Fruit fly (Drosophila melanogaster) whole organism, wandering third instar larva: Measurements from ENCODE around the gene CG1896.

Experiments used
- Abd-B ChIP-seq: fragments of >200 bp; optimal IDR thresholded peaks from 2 replicates; lab custom pipeline; 2017; ENCODE audit warnings: missing biosample characterization, missing genetic modification characterization
- CG9705 ChIP-seq: fragments of 200-800 bp; sonication (Bioruptor generic); optimal IDR thresholded peaks from 2 replicates; lab custom pipeline; 2018; ENCODE audit warnings: missing biosample characterization, mild to moderate bottlenecking, missing genetic modification characterization
- CrebA ChIP-seq: fragments of 200-800 bp; sonication (Bioruptor generic); optimal IDR thresholded peaks from 2 replicates; lab custom pipeline; 2016; ENCODE audit warnings: missing biosample characterization, mild to moderate bottlenecking, missing genetic modification characterization, borderline replicate concordance
- Dfd ChIP-seq: fragments of >200 bp; optimal IDR thresholded peaks from 2 replicates; lab custom pipeline; 2017; ENCODE audit warnings: missing biosample characterization, missing genetic modification characterization
- Dif ChIP-seq: fragments of 200-275, 200-300 bp; sonication (Bioruptor generic); optimal IDR thresholded peaks from 2 replicates; lab custom pipeline; 2018; ENCODE audit warnings: missing biosample characterization, missing genetic modification characterization; ENCODE audit not compliant: partially characterized antibody
- Hnf4 ChIP-seq: fragments of 200-800 bp; sonication (Bioruptor generic); optimal IDR thresholded peaks from 2 replicates; lab custom pipeline; 2016; ENCODE audit warnings: missing biosample characterization, mild to moderate bottlenecking, missing genetic modification characterization
- Hr78 ChIP-seq: fragments of >200 bp; optimal IDR thresholded peaks from 2 replicates; lab custom pipeline; 2017; ENCODE audit warnings: missing biosample characterization, missing genetic modification characterization
- Hr83 ChIP-seq: fragments of 200-300 bp; sonication (Bioruptor generic); optimal IDR thresholded peaks from 2 replicates; lab custom pipeline; 2016; ENCODE audit warnings: missing biosample characterization, mild to moderate bottlenecking, missing genetic modification characterization, moderate library complexity; ENCODE audit not compliant: poor library complexity, severe bottlenecking
- Mio ChIP-seq: sonication (Bioruptor generic); optimal IDR thresholded peaks from 2 replicates; lab custom pipeline; 2016; ENCODE audit warnings: missing biosample characterization, missing genetic modification characterization
- Myc ChIP-seq: fragments of >200 bp; optimal IDR thresholded peaks from 2 replicates; lab custom pipeline; 2017
- OdsH ChIP-seq: fragments of 200-800 bp; sonication (Bioruptor generic); optimal IDR thresholded peaks from 2 replicates; lab custom pipeline; 2016; ENCODE audit warnings: missing biosample characterization, mild to moderate bottlenecking, missing genetic modification characterization
- Rel ChIP-seq, 2 experiments: fragments of 200-800 bp; sonication (Bioruptor generic) in 1 of 2; optimal IDR thresholded peaks; 2 replicates in 1 of 2; 3 replicates in 1 of 2; lab custom pipeline; 2016 to 2019; ENCODE audit warnings: mild to moderate bottlenecking in 2 of 2, missing biosample characterization in 2 of 2, missing genetic modification characterization in 2 of 2, moderate library complexity in 1 of 2
- Sp1 ChIP-seq: fragments of 200-800 bp; sonication (Bioruptor generic); optimal IDR thresholded peaks from 3 replicates; lab custom pipeline; 2019; ENCODE audit warnings: missing biosample characterization, mild to moderate bottlenecking, missing genetic modification characterization, moderate library complexity
- Vsx2 ChIP-seq: fragments of 200-300, 225-300 bp; sonication (Bioruptor generic); optimal IDR thresholded peaks from 2 replicates; lab custom pipeline; 2018; ENCODE audit warnings: missing biosample characterization, missing genetic modification characterization; ENCODE audit not compliant: partially characterized antibody
- br ChIP-seq: fragments of 200-800 bp; sonication (Bioruptor generic); optimal IDR thresholded peaks from 2 replicates; lab custom pipeline; 2016; ENCODE audit warnings: missing biosample characterization, missing genetic modification characterization
- dl ChIP-seq, 2 experiments: fragments of 175-275, 200-275 bp in 1 of 2; fragments of 200-275 bp in 1 of 2; sonication (Bioruptor generic); optimal IDR thresholded peaks; lab custom pipeline; 2018; ENCODE audit warnings: mild to moderate bottlenecking in 2 of 2, missing biosample characterization in 2 of 2, missing genetic modification characterization in 2 of 2, moderate library complexity in 2 of 2; ENCODE audit not compliant: partially characterized antibody in 2 of 2, insufficient read depth in 1 of 2
- dmrt93B ChIP-seq: fragments of 200-800 bp; sonication (Bioruptor generic); optimal IDR thresholded peaks from 2 replicates; lab custom pipeline; 2018; ENCODE audit warnings: missing biosample characterization, mild to moderate bottlenecking, missing genetic modification characterization
- dsf ChIP-seq: sonication (Bioruptor generic); optimal IDR thresholded peaks from 2 replicates; lab custom pipeline; 2016; ENCODE audit warnings: missing biosample characterization, missing genetic modification characterization, borderline replicate concordance
- ey ChIP-seq: fragments of 200-800 bp; sonication (Bioruptor generic); optimal IDR thresholded peaks from 2 replicates; lab custom pipeline; 2016; ENCODE audit warnings: missing biosample characterization, missing genetic modification characterization
- foxo ChIP-seq, 2 experiments: fragments of 200-800 bp; sonication (Bioruptor generic); optimal IDR thresholded peaks; 2 replicates in 1 of 2; 3 replicates in 1 of 2; lab custom pipeline; 2016 to 2017; ENCODE audit warnings: missing biosample characterization in 2 of 2, missing genetic modification characterization in 2 of 2
- fru ChIP-seq: fragments of 200-800 bp; sonication (Bioruptor generic); optimal IDR thresholded peaks from 3 replicates; lab custom pipeline; 2016; ENCODE audit warnings: missing biosample characterization, mild to moderate bottlenecking, missing genetic modification characterization
- h ChIP-seq: fragments of 200-800 bp; sonication (Bioruptor generic); optimal IDR thresholded peaks from 3 replicates; lab custom pipeline; 2016; ENCODE audit warnings: missing biosample characterization, mild to moderate bottlenecking, missing genetic modification characterization
- jim ChIP-seq: fragments of 175-275, 200-325 bp; sonication (Bioruptor generic); optimal IDR thresholded peaks from 2 replicates; lab custom pipeline; 2016; ENCODE audit warnings: missing biosample characterization, mild to moderate bottlenecking, missing genetic modification characterization
- lola ChIP-seq: fragments of >200 bp; optimal IDR thresholded peaks from 2 replicates; lab custom pipeline; 2017; ENCODE audit warnings: missing biosample characterization, missing genetic modification characterization
- pan ChIP-seq: fragments of >200 bp; optimal IDR thresholded peaks from 2 replicates; lab custom pipeline; 2017
- psq ChIP-seq: fragments of 200-800 bp; sonication (Bioruptor generic); optimal IDR thresholded peaks from 3 replicates; lab custom pipeline; 2017; ENCODE audit warnings: missing biosample characterization, mild to moderate bottlenecking, missing genetic modification characterization, moderate library complexity
- rgr ChIP-seq: fragments of 200-800 bp; sonication (Bioruptor generic); optimal IDR thresholded peaks from 3 replicates; lab custom pipeline; 2016; ENCODE audit warnings: missing biosample characterization, mild to moderate bottlenecking, missing genetic modification characterization
- sv ChIP-seq: fragments of 200-800 bp; sonication (Bioruptor generic); optimal IDR thresholded peaks from 3 replicates; lab custom pipeline; 2016; ENCODE audit warnings: missing biosample characterization, missing genetic modification characterization
- woc ChIP-seq: sonication (Bioruptor generic); optimal IDR thresholded peaks from 2 replicates; lab custom pipeline; 2016; ENCODE audit warnings: missing biosample characterization, mild to moderate bottlenecking, missing genetic modification characterization

The CG1896 gene

dm6 chr3R:31721466-31721865 is 22.6 kb upstream of the CG1896 start:
- no peak for TF ChIP-seq Hr78 (GFP tag; lab: Kevin White, UChicago)
- no peak for TF ChIP-seq Vsx2 (GFP tag; lab: Kevin White, UChicago)
- TF ChIP-seq Mio: no peak
- TF ChIP-seq ey (GFP tag; lab: Kevin White, UChicago): no peak
- no peak for TF ChIP-seq jim (GFP tag; lab: Kevin White, UChicago)
- TF ChIP-seq dl (GFP tag; optimal IDR thresholded peaks at IDR 0.05; lab: Kevin White, UChicago; ENCODE audit: insufficient read depth in 1 of 2, partially characterized antibody in 2 of 2): no peak
- no peak for TF ChIP-seq pan (lab: Kevin White, UChicago)

dm6 chr3R:31721958-31722357 is 22.1 kb upstream of the CG1896 start:
- peak; percentile 0 for TF ChIP-seq Hr83
- TF ChIP-seq sv (GFP tag; lab: Kevin White, UChicago): no peak
- TF ChIP-seq Dif: peak; percentile 14
- peak in 1 of 2 experiments; percentile 20 for TF ChIP-seq dl (GFP tag; optimal IDR thresholded peaks at IDR 0.05; lab: Kevin White, UChicago; ENCODE audit: insufficient read depth in 1 of 2, partially characterized antibody in 2 of 2)

- TF ChIP-seq Myc (no peak), Dfd (GFP tag; lab: Kevin White, UChicago) (peak; percentile 50)
Measured at dm6 chr3R:31723206-31723933, 20.7 kb upstream of the CG1896 start.

- TF ChIP-seq Hnf4 (GFP tag; lab: Kevin White, UChicago) (no peak), Rel (GFP tag; optimal IDR thresholded peaks at IDR 0.05; lab: Kevin White, UChicago) (no peak), Rel (tag; optimal IDR thresholded peaks at IDR 0.05; lab: Kevin White, UChicago) (no peak), pan (lab: Kevin White, UChicago) (no peak), Mio (no peak), dmrt93B (GFP tag; lab: Kevin White, UChicago) (no peak), psq (GFP tag; lab: Kevin White, UChicago) (no peak), Hr78 (GFP tag; lab: Kevin White, UChicago) (no peak), lola (no peak), Sp1 (GFP tag; lab: Kevin White, UChicago) (no peak), CG9705 (GFP tag; lab: Kevin White, UChicago) (no peak), jim (GFP tag; lab: Kevin White, UChicago) (no peak), foxo (GFP tag; optimal IDR thresholded peaks at IDR 0.05; lab: Kevin White, UChicago) (no peak), woc (GFP tag; lab: Kevin White, UChicago) (no peak), Hr83 (no peak), CrebA (GFP tag; lab: Kevin White, UChicago) (no peak), Vsx2 (GFP tag; lab: Kevin White, UChicago) (no peak), OdsH (GFP tag; lab: Kevin White, UChicago) (no peak), dl (GFP tag; optimal IDR thresholded peaks at IDR 0.05; lab: Kevin White, UChicago; ENCODE audit: insufficient read depth in 1 of 2, partially characterized antibody in 2 of 2) (no peak)
Measured at dm6 chr3R:31724136-31724535, 19.9 kb upstream of the CG1896 start.

dm6 chr3R:31724580-31725320 is 19.3 kb upstream of the CG1896 start:
- peak; percentile 16 for TF ChIP-seq br (GFP tag; lab: Kevin White, UChicago)
- TF ChIP-seq Mio: no peak
- peak; percentile 65 for TF ChIP-seq Dif
- peak; percentile 16 for TF ChIP-seq jim (GFP tag; lab: Kevin White, UChicago)
- peak; percentile 13 for TF ChIP-seq woc (GFP tag; lab: Kevin White, UChicago)
- no peak for TF ChIP-seq Myc
- no peak for TF ChIP-seq Hnf4 (GFP tag; lab: Kevin White, UChicago)
- TF ChIP-seq rgr (GFP tag; lab: Kevin White, UChicago): peak; percentile 31
- no peak for TF ChIP-seq Hr78 (GFP tag; lab: Kevin White, UChicago)
- TF ChIP-seq Abd-B: no peak
- TF ChIP-seq dl (GFP tag; optimal IDR thresholded peaks at IDR 0.05; lab: Kevin White, UChicago; ENCODE audit: insufficient read depth in 1 of 2, partially characterized antibody in 2 of 2): peak in 1 of 2 experiments; percentile 42
- no peak for TF ChIP-seq Rel (GFP tag; optimal IDR thresholded peaks at IDR 0.05; lab: Kevin White, UChicago)
- peak; percentile 36 for TF ChIP-seq Rel (tag; optimal IDR thresholded peaks at IDR 0.05; lab: Kevin White, UChicago)
- TF ChIP-seq dsf: no peak
- TF ChIP-seq fru (GFP tag; lab: Kevin White, UChicago): peak; percentile 34
- peak; percentile 26 for TF ChIP-seq h (GFP tag; lab: Kevin White, UChicago)
- TF ChIP-seq Sp1 (GFP tag; lab: Kevin White, UChicago): peak; percentile 23
- TF ChIP-seq CrebA (GFP tag; lab: Kevin White, UChicago): peak; percentile 60
- no peak for TF ChIP-seq Dfd (GFP tag; lab: Kevin White, UChicago)
- TF ChIP-seq ey (GFP tag; lab: Kevin White, UChicago): peak; percentile 12
- peak in 1 of 2 experiments; percentile 24 for TF ChIP-seq foxo (GFP tag; optimal IDR thresholded peaks at IDR 0.05; lab: Kevin White, UChicago)
- TF ChIP-seq Vsx2 (GFP tag; lab: Kevin White, UChicago): no peak
